Fruit fly (Drosophila melanogaster) whole organism, pupa: ENCODE results near the gene Krn.

ENCODE experiments used
- CG10348 ChIP-seq: fragments of 200-800 bp; sonication (Bioruptor generic); IDR thresholded peaks from 2 replicates; pipeline ENCODE4 v1.3.6; 2022; ENCODE audit warnings: missing biosample characterization, missing genetic modification characterization
- CG12605 ChIP-seq: fragments of 200-800 bp; sonication (Bioruptor generic); IDR thresholded peaks from 2 replicates; pipeline ENCODE4 v1.3.6; 2022; ENCODE audit warnings: missing biosample characterization, missing genetic modification characterization
- CG13204 ChIP-seq: fragments of 200-800 bp; sonication (Bioruptor generic); optimal IDR thresholded peaks from 2 replicates; lab custom pipeline; 2018; ENCODE audit warnings: missing biosample characterization, mild to moderate bottlenecking, missing genetic modification characterization, moderate library complexity
- CG14655 ChIP-seq: fragments of 200-800 bp; sonication (Bioruptor generic); optimal IDR thresholded peaks from 3 replicates; lab custom pipeline; 2017; ENCODE audit warnings: mild to moderate bottlenecking, missing biosample characterization, missing genetic modification reagents, missing genetic modification characterization
- CG15710 ChIP-seq: fragments of 200-800 bp; sonication (Bioruptor generic); optimal IDR thresholded peaks from 2 replicates; lab custom pipeline; 2018; ENCODE audit warnings: missing biosample characterization, mild to moderate bottlenecking, missing genetic modification characterization, moderate library complexity
- CG17806 ChIP-seq: fragments of 200-800 bp; sonication (Bioruptor generic); optimal IDR thresholded peaks from 2 replicates; lab custom pipeline; 2018; ENCODE audit warnings: missing biosample characterization, mild to moderate bottlenecking, missing genetic modification characterization, moderate library complexity
- CG32121 ChIP-seq: fragments of 200-800 bp; sonication (Bioruptor generic); IDR thresholded peaks from 2 replicates; pipeline ENCODE4 v1.3.6; 2022; ENCODE audit warnings: missing biosample characterization, missing genetic modification characterization
- CG34367 ChIP-seq: fragments of 200-800 bp; sonication (Bioruptor generic); optimal IDR thresholded peaks from 2 replicates; lab custom pipeline; 2018; ENCODE audit warnings: missing biosample characterization, mild to moderate bottlenecking, missing genetic modification characterization
- CG4496 ChIP-seq: fragments of 200-800 bp; sonication (Bioruptor generic); IDR thresholded peaks from 3 replicates; pipeline ENCODE4 v1.3.6; 2022; ENCODE audit warnings: missing biosample characterization, missing genetic modification characterization
- CG8159 ChIP-seq: fragments of 200-800 bp; sonication (Bioruptor generic); optimal IDR thresholded peaks from 3 replicates; lab custom pipeline; 2018; ENCODE audit warnings: missing biosample characterization, mild to moderate bottlenecking, missing genetic modification characterization, moderate library complexity
- CG8301 ChIP-seq: fragments of 200-800 bp; sonication (Bioruptor generic); optimal IDR thresholded peaks from 2 replicates; lab custom pipeline; 2018; ENCODE audit warnings: missing biosample characterization, mild to moderate bottlenecking, missing genetic modification characterization
- CG9948 ChIP-seq: fragments of 200-800 bp; sonication (Bioruptor generic); optimal IDR thresholded peaks from 2 replicates; lab custom pipeline; 2018; ENCODE audit warnings: missing biosample characterization, mild to moderate bottlenecking, missing genetic modification characterization, moderate library complexity
- D1 ChIP-seq: fragments of 200-800 bp; sonication (Bioruptor generic); optimal IDR thresholded peaks from 2 replicates; lab custom pipeline; 2018; ENCODE audit warnings: missing biosample characterization, mild to moderate bottlenecking, missing genetic modification characterization, moderate library complexity
- EcR ChIP-seq: fragments of 200-800 bp; sonication (Bioruptor generic); optimal IDR thresholded peaks from 3 replicates; lab custom pipeline; 2019; ENCODE audit warnings: missing biosample characterization, missing genetic modification characterization, mild to moderate bottlenecking, moderate library complexity, missing genetic modification reagents
- Ets98B ChIP-seq: fragments of 200-800 bp; sonication (Bioruptor generic); IDR thresholded peaks from 2 replicates; pipeline ENCODE4 v1.3.6; 2022; ENCODE audit warnings: missing biosample characterization, missing genetic modification characterization
- Pif1A ChIP-seq: fragments of 200-800 bp; sonication (Bioruptor generic); optimal IDR thresholded peaks from 3 replicates; lab custom pipeline; 2016; ENCODE audit warnings: missing biosample characterization, missing genetic modification characterization
- Pif1B ChIP-seq: fragments of 200-800 bp; sonication (Bioruptor generic); optimal IDR thresholded peaks from 3 replicates; lab custom pipeline; 2016; ENCODE audit warnings: missing biosample characterization, missing genetic modification characterization
- Snoo ChIP-seq: fragments of 200-800 bp; sonication (Bioruptor generic); optimal IDR thresholded peaks from 3 replicates; lab custom pipeline; 2017; ENCODE audit warnings: missing biosample characterization, mild to moderate bottlenecking, missing genetic modification characterization, inconsistent platforms
- fd96Ca ChIP-seq: fragments of 200-800 bp; sonication (Bioruptor generic); IDR thresholded peaks from 3 replicates; pipeline ENCODE4 v1.3.6; 2022; ENCODE audit warnings: missing biosample characterization, missing genetic modification characterization
- gl ChIP-seq: fragments of 200-800 bp; sonication (Bioruptor generic); optimal IDR thresholded peaks from 2 replicates; lab custom pipeline; 2018; ENCODE audit warnings: missing biosample characterization, mild to moderate bottlenecking, missing genetic modification characterization
- rn ChIP-seq: fragments of 200-800 bp; sonication (Bioruptor generic); IDR thresholded peaks from 2 replicates; pipeline ENCODE4 v1.3.6; 2022; ENCODE audit warnings: missing biosample characterization, missing genetic modification characterization

Krn gene

dm6 chr3L:17653701-17654667, at the start of gene Krn, which contains the start of the genes Ndfip and CG7484:
TSS of gene Krn (minus strand) at chr3L:17654280.
TSS of gene Ndfip (minus strand) at chr3L:17654280.
TSS of gene CG7484 (plus strand) at chr3L:17654617.
- TF ChIP-seq CG14655, result peak; percentile 78
- peak; percentile 82 for TF ChIP-seq CG9948 (tag; lab: Kevin White, UChicago)
- peak; percentile 79 for TF ChIP-seq CG17806 (tag; lab: Kevin White, UChicago)
- 0 out of 2 replicates have a peak, but pooled peaks have one; percentile 22 for TF ChIP-seq CG12605
- TF ChIP-seq Pif1B (GFP tag; lab: Kevin White, UChicago), result peak; percentile 68
- no peak for TF ChIP-seq CG13204 (GFP tag; lab: Kevin White, UChicago)
- peak; percentile 70 for TF ChIP-seq CG8301 (tag; lab: Kevin White, UChicago)
- TF ChIP-seq CG8159 (tag; lab: Kevin White, UChicago), result peak; percentile 87
- peak; percentile 68 for TF ChIP-seq D1 (tag; lab: Kevin White, UChicago)
- TF ChIP-seq CG34367 (tag; lab: Kevin White, UChicago), result peak; percentile 70
- no peak for TF ChIP-seq EcR
- TF ChIP-seq Snoo (tag; lab: Kevin White, UChicago), result peak; percentile 74
- TF ChIP-seq rn (GFP tag; lab: Robert Waterston, UW), result peak; percentile 59; the same call in 1 of the 2 replicates
- peak; percentile 64 for TF ChIP-seq Pif1A (GFP tag; lab: Kevin White, UChicago)
- TF ChIP-seq CG4496 (GFP tag; lab: Robert Waterston, UW), result peak; percentile 86; the same call in 2 of the 3 replicates
- TF ChIP-seq gl (tag; lab: Kevin White, UChicago), result peak; percentile 36
- TF ChIP-seq CG32121, result peak; percentile 75
- TF ChIP-seq Ets98B (GFP tag; lab: Robert Waterston, UW), result peak; percentile 65
- no peak for TF ChIP-seq fd96Ca (GFP tag; lab: Robert Waterston, UW)
- peak; percentile 63 for TF ChIP-seq CG10348 (GFP tag; lab: Robert Waterston, UW)
- TF ChIP-seq CG15710 (tag; lab: Kevin White, UChicago), result peak; percentile 88
- TF ChIP-seq, all 21 proteins: peak for 18

- TF ChIP-seq CG8159 (tag; lab: Kevin White, UChicago) (no peak), CG10348 (GFP tag; lab: Robert Waterston, UW) (no peak), fd96Ca (GFP tag; lab: Robert Waterston, UW) (no peak), CG4496 (GFP tag; lab: Robert Waterston, UW) (no peak), CG14655 (no peak)
Observed at dm6 chr3L:17689579-17690191, 35.6 kb upstream of the Krn start, which contains the start of gene Ccn. TSS of gene Ccn (plus strand) at chr3L:17690015.

DNA sequence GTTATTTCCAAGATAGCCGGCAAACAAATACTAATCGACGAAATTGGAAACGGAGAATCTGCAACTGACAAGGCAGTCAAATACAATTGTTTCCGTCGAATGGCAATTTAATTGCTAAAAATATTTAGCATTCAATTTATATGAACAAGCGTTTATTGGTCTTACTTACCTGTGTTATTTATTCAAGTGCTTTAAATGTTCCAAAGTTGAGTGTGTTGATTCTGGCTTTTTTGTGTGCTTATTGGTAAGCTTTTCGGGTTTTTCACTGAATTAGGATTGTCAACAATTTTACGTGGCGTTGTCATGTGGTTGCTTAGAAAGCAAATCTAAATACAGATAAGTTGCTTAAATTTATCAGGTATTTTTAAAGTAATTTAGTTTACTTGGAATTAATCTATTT, 17.7 kb upstream of the Krn start:
- TF ChIP-seq CG17806 (tag; lab: Kevin White, UChicago), result no peak
- no peak for TF ChIP-seq CG13204 (GFP tag; lab: Kevin White, UChicago)
- no peak for TF ChIP-seq Ets98B (GFP tag; lab: Robert Waterston, UW)
- TF ChIP-seq Snoo (tag; lab: Kevin White, UChicago), result no peak
- TF ChIP-seq CG8159 (tag; lab: Kevin White, UChicago), result no peak
- no peak for TF ChIP-seq CG8301 (tag; lab: Kevin White, UChicago)
- no peak for TF ChIP-seq fd96Ca (GFP tag; lab: Robert Waterston, UW)
- TF ChIP-seq Pif1A (GFP tag; lab: Kevin White, UChicago), result no peak
- TF ChIP-seq Pif1B (GFP tag; lab: Kevin White, UChicago), result no peak
- no peak for TF ChIP-seq gl (tag; lab: Kevin White, UChicago)
- TF ChIP-seq EcR, result no peak
- TF ChIP-seq CG4496 (GFP tag; lab: Robert Waterston, UW), result no peak
- no peak for TF ChIP-seq CG14655
- no peak for TF ChIP-seq D1 (tag; lab: Kevin White, UChicago)
- no peak for TF ChIP-seq rn (GFP tag; lab: Robert Waterston, UW)
- TF ChIP-seq CG9948 (tag; lab: Kevin White, UChicago), result no peak
- TF ChIP-seq, all 21 proteins: peak for 0

DNA sequence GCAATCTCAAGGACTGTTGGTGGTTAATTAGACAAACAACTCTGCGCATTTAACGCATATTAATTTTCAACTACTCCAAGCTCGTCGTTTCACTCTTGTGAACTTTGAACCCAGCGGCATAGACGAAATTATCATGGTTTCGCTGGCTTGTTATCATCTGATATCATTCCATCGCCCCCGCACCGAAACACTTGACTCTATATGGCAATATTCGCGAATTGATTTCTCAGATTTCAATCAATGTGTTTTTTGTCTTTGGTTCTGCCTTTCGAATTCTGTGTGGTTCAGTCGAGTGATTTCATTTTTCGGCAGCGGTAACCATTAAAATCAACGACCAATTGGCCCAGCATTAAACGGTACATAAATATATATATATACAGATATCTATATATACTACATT, 17.2 kb upstream of the Krn start, which contains the start of gene CG34251:
Gene CG34251, plus strand, starts transcription at position 301 of the 400 bp plus-strand sequence.
- TF ChIP-seq CG13204 (GFP tag; lab: Kevin White, UChicago) (no peak), CG12605 (no peak), Pif1B (GFP tag; lab: Kevin White, UChicago) (no peak), CG9948 (tag; lab: Kevin White, UChicago) (no peak), rn (GFP tag; lab: Robert Waterston, UW) (no peak), gl (tag; lab: Kevin White, UChicago) (no peak), CG17806 (tag; lab: Kevin White, UChicago) (no peak), fd96Ca (GFP tag; lab: Robert Waterston, UW) (no peak), CG14655 (no peak), Pif1A (GFP tag; lab: Kevin White, UChicago) (no peak), CG4496 (GFP tag; lab: Robert Waterston, UW) (no peak), D1 (tag; lab: Kevin White, UChicago) (no peak)
